Worm (Caenorhabditis elegans): ENCODE results near the gene nspg-4.

nspg-4 gene

DNA sequence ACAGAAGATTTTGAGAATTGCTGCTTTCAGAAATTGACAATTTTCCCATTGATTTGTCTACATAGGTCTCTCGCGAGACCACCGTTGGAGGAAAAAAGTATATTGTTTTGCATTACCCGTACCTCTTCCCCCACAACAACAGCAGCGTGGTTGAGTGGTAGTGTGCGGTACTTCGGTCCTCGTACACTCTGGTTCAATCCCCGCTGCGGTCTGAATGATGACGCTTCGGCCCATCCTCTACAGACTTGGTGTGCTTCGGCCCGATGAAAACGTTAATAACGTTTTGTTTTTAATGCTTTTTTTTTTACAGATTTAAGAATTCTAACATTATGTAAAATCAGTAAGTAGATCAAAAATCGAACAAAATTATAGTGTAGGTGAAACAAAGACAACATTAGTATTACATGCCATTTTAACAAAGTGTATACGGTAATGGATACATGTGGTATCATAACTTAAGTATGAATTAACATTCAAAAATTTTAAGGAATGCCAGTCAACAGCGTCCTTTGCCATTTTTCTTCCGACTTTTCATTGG lies 2.2 kb downstream of the nspg-4 start, which contains the start of gene ZK816.3:
TSS of gene ZK816.3 (plus strand) at position 488 of the 538 bp plus-strand sequence.
- no peak for TF ChIP-seq elt-3 (tag; optimal IDR thresholded peaks at IDR 0.05)
- no peak for TF ChIP-seq hmg-11 (tag; optimal IDR thresholded peaks at IDR 0.05)
- no peak for TF ChIP-seq sea-2 (GFP tag; optimal IDR thresholded peaks at IDR 0.05)
- TF ChIP-seq nhr-43 (tag; optimal IDR thresholded peaks at IDR 0.05; ENCODE audit: poor library complexity, severe bottlenecking), result peak; percentile 24
- peak; percentile 0 for TF ChIP-seq pha-4 (tag; optimal IDR thresholded peaks at IDR 0.05)
- TF ChIP-seq nhr-67 (tag; optimal IDR thresholded peaks at IDR 0.05), result no peak
- no peak for TF ChIP-seq mml-1 (tag; optimal IDR thresholded peaks at IDR 0.05)
- no peak for TF ChIP-seq egl-5 (tag; optimal IDR thresholded peaks at IDR 0.05)
- no peak for TF ChIP-seq nhr-12 (tag; optimal IDR thresholded peaks at IDR 0.05)
- TF ChIP-seq egl-27 (tag; optimal IDR thresholded peaks at IDR 0.05), result no peak
- no peak for TF ChIP-seq elt-1 (tag; optimal IDR thresholded peaks at IDR 0.05)
- TF ChIP-seq aly-2 (tag; optimal IDR thresholded peaks at IDR 0.05), result no peak
- no peak for TF ChIP-seq ztf-11 (tag; optimal IDR thresholded peaks at IDR 0.05)
- TF ChIP-seq lin-39 (tag; optimal IDR thresholded peaks at IDR 0.05), result no peak
- TF ChIP-seq lin-15B (tag; optimal IDR thresholded peaks at IDR 0.05), result no peak
- TF ChIP-seq ceh-28 (tag; optimal IDR thresholded peaks at IDR 0.05), result no peak
- no peak for TF ChIP-seq daf-12 (tag; optimal IDR thresholded peaks at IDR 0.05)
- no peak for TF ChIP-seq eor-1 (tag; optimal IDR thresholded peaks at IDR 0.05)
- peak; percentile 7 for TF ChIP-seq nhr-23 (tag; optimal IDR thresholded peaks at IDR 0.05)
- TF ChIP-seq fos-1 (tag; optimal IDR thresholded peaks at IDR 0.05), result no peak

DNA sequence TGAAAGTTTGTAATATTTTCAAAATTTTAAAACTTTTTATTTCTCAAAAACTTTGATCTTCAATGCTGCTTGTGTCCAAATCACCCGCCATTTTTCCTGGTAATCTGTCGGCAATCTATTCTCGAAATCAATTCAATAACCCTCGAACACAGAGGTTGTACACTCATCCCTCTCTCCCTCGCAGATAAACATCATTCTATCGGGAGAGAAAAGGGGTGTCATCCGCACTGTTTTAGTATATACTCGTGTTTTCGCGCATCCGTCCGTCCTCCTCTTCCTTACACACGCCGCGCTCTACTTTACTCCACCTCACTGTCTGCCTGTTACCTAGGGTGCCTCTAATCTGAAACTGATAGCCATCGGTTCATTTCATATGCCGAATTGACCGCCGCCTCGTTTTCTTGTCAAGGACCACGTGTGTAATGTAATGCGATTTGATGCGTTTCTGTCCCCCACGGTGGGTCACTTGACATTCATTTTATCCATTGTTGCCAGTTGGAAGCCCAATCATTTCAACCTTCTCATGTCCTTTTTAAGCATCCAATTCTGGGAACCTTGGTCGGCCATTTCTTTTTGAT lies 6.5 kb downstream of the nspg-4 start:
- no peak for TF ChIP-seq daf-12 (tag; optimal IDR thresholded peaks at IDR 0.05)
- no peak for TF ChIP-seq pqm-1 (tag; optimal IDR thresholded peaks at IDR 0.05)
- no peak for TF ChIP-seq zag-1 (tag; optimal IDR thresholded peaks at IDR 0.05)
- peak; percentile 69 for TF ChIP-seq elt-1 (tag; optimal IDR thresholded peaks at IDR 0.05)
- no peak for TF ChIP-seq elt-3 (tag; optimal IDR thresholded peaks at IDR 0.05)
- TF ChIP-seq fos-1 (tag; optimal IDR thresholded peaks at IDR 0.05), result no peak
- peak; percentile 14 for TF ChIP-seq nhr-23 (tag; optimal IDR thresholded peaks at IDR 0.05)
- TF ChIP-seq elt-2 (tag; optimal IDR thresholded peaks at IDR 0.05), result no peak
- no peak for TF ChIP-seq lin-39 (tag; optimal IDR thresholded peaks at IDR 0.05)
- TF ChIP-seq lsy-12 (tag; optimal IDR thresholded peaks at IDR 0.05), result no peak
- TF ChIP-seq nhr-25 (tag; optimal IDR thresholded peaks at IDR 0.05), result peak; percentile 58
- TF ChIP-seq mdl-1 (tag; optimal IDR thresholded peaks at IDR 0.05), result no peak
- no peak for TF ChIP-seq tbx-2 (tag; optimal IDR thresholded peaks at IDR 0.05)
- no peak for TF ChIP-seq nhr-237 (tag; optimal IDR thresholded peaks at IDR 0.05)
- no peak for TF ChIP-seq hmg-11 (tag; optimal IDR thresholded peaks at IDR 0.05)
- no peak for TF ChIP-seq R02D3.7 (tag; optimal IDR thresholded peaks at IDR 0.05)
- TF ChIP-seq jun-1 (tag; optimal IDR thresholded peaks at IDR 0.05), result no peak
- no peak for TF ChIP-seq nhr-11 (tag; optimal IDR thresholded peaks at IDR 0.05)
- TF ChIP-seq ztf-11 (tag; optimal IDR thresholded peaks at IDR 0.05), result no peak
- no peak for TF ChIP-seq eor-1 (tag; optimal IDR thresholded peaks at IDR 0.05)
- TF ChIP-seq ceh-28 (tag; optimal IDR thresholded peaks at IDR 0.05), result no peak
- no peak for TF ChIP-seq nhr-28 (tag; optimal IDR thresholded peaks at IDR 0.05)
- peak; percentile 18 for TF ChIP-seq egl-5 (tag; optimal IDR thresholded peaks at IDR 0.05)
- no peak for TF ChIP-seq ZK546.5 (tag; optimal IDR thresholded peaks at IDR 0.05)
- TF ChIP-seq ceh-16 (tag; optimal IDR thresholded peaks at IDR 0.05), result no peak

DNA sequence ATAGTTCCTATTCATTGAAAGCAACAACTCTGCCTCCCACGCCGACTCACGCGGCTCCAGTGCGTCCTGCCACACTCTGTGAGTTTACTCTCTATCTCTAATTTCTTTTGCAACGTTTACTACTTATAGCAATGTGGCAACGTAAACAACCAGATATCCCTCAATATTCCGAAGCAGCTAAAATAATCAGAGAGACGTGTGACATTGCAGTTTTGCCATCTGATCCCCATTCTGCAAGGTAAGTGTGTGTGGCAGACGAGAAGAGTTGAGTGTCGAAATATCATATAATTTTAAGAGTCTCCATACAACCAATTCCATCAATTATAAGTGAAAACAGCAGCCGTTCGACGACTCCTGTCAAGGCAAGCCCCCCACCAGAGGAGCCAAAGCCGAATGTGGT lies 10.3 kb downstream of the nspg-4 start:
- TF ChIP-seq pha-4 (tag; optimal IDR thresholded peaks at IDR 0.05), result no peak
- no peak for TF ChIP-seq nhr-43 (tag; optimal IDR thresholded peaks at IDR 0.05; ENCODE audit: poor library complexity, severe bottlenecking)
- no peak for TF ChIP-seq ztf-11 (tag; optimal IDR thresholded peaks at IDR 0.05)
- TF ChIP-seq nhr-28 (tag; optimal IDR thresholded peaks at IDR 0.05), result no peak

DNA sequence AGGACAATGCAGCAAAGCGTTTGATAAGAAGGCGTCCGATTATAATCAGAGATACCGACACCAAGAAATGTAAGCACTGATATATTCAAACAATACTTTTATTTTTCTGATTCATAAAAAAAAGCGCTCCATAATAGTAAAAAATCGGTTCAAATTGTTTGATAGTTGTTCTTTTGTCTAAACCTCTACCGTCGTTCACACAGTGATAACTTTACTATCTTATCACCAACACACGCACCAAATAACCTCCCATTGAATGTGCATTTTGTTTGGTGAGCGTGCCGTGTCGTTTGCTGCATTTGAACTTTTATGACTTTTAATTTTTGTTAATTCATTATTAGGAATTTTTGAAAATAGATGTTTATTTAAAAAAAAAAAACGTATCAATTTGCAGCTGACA lies 16.1 kb downstream of the nspg-4 start:
- TF ChIP-seq pqm-1 (tag; optimal IDR thresholded peaks at IDR 0.05) (peak; percentile 87), elt-2 (tag; optimal IDR thresholded peaks at IDR 0.05) (peak; percentile 95), pha-4 (tag; optimal IDR thresholded peaks at IDR 0.05) (peak; percentile 39), nhr-23 (tag; optimal IDR thresholded peaks at IDR 0.05) (no peak)

Data from whole organism, L3 larva.